Fruit fly (Drosophila melanogaster) whole organism, embryonic: ENCODE data around the gene Tsp97E.
A peak's percentile ranks its signal among the peaks of the same experiment; 100 is the strongest.

Experiments
- ATbp ChIP-seq: fragments of 200-800 bp; sonication (Bioruptor generic); optimal IDR thresholded peaks from 2 replicates; lab custom pipeline; 2017; ENCODE audit warnings: missing biosample characterization, mild to moderate bottlenecking, missing genetic modification characterization, missing genetic modification reagents
- Atf6 ChIP-seq: fragments of 200-800 bp; sonication (Bioruptor generic); IDR thresholded peaks from 2 replicates; pipeline ENCODE4 v1.3.6; 2022; ENCODE audit warnings: missing biosample characterization, missing genetic modification characterization
- CG10209 ChIP-seq: fragments of 200-800 bp; sonication (Bioruptor generic); optimal IDR thresholded peaks from 3 replicates; lab custom pipeline; 2017; ENCODE audit warnings: missing biosample characterization, mild to moderate bottlenecking, missing genetic modification characterization, missing genetic modification reagents
- CG10462 ChIP-seq: fragments of 200-800 bp; sonication (Bioruptor generic); optimal IDR thresholded peaks from 2 replicates; lab custom pipeline; 2016; ENCODE audit warnings: missing biosample characterization, missing genetic modification characterization
- CG10979 ChIP-seq: fragments of 200-800 bp; sonication (Bioruptor generic); optimal IDR thresholded peaks from 2 replicates; lab custom pipeline; 2018; ENCODE audit warnings: missing biosample characterization, mild to moderate bottlenecking, missing genetic modification characterization, moderate library complexity
- CG12071 ChIP-seq: fragments of 200-800 bp; sonication (Bioruptor generic); optimal IDR thresholded peaks from 3 replicates; lab custom pipeline; 2018; ENCODE audit warnings: missing biosample characterization, mild to moderate bottlenecking, missing genetic modification characterization
- CG13296 ChIP-seq: fragments of 200-800 bp; sonication (Bioruptor generic); optimal IDR thresholded peaks from 3 replicates; lab custom pipeline; 2018; ENCODE audit warnings: missing biosample characterization, mild to moderate bottlenecking, missing genetic modification characterization
- CG15269 ChIP-seq: fragments of 200-800 bp; sonication (Bioruptor generic); optimal IDR thresholded peaks from 2 replicates; lab custom pipeline; 2018; ENCODE audit warnings: missing biosample characterization, mild to moderate bottlenecking, missing genetic modification characterization, moderate library complexity
- CG17385 ChIP-seq: fragments of 200-800 bp; sonication (Bioruptor generic); optimal IDR thresholded peaks from 3 replicates; lab custom pipeline; 2018; ENCODE audit warnings: missing biosample characterization, mild to moderate bottlenecking, missing genetic modification characterization
- CG17568 ChIP-seq: fragments of 200-800 bp; sonication (Bioruptor generic); optimal IDR thresholded peaks from 2 replicates; lab custom pipeline; 2018; ENCODE audit warnings: missing biosample characterization, mild to moderate bottlenecking, missing genetic modification characterization, moderate library complexity
- CG1792 ChIP-seq: fragments of 200-800 bp; sonication (Bioruptor generic); optimal IDR thresholded peaks from 2 replicates; lab custom pipeline; 2016; ENCODE audit warnings: missing biosample characterization, missing genetic modification characterization
- CG2116 ChIP-seq: fragments of 200-800 bp; sonication (Bioruptor generic); optimal IDR thresholded peaks from 3 replicates; lab custom pipeline; 2018; ENCODE audit warnings: missing biosample characterization, mild to moderate bottlenecking, missing genetic modification characterization
- CG3281 ChIP-seq: fragments of 200-800 bp; sonication (Bioruptor generic); optimal IDR thresholded peaks from 3 replicates; lab custom pipeline; 2017; ENCODE audit warnings: missing biosample characterization, mild to moderate bottlenecking, missing genetic modification characterization
- CG4404 ChIP-seq: fragments of 200-800 bp; sonication (Bioruptor generic); IDR thresholded peaks from 2 replicates; pipeline ENCODE4 v1.3.6; 2022; ENCODE audit warnings: missing biosample characterization, missing genetic modification characterization
- CG4424 ChIP-seq: fragments of 200-800 bp; sonication (Bioruptor generic); optimal IDR thresholded peaks from 3 replicates; lab custom pipeline; 2016; ENCODE audit warnings: missing biosample characterization, missing genetic modification characterization
- CG5245 ChIP-seq: fragments of 200-800 bp; sonication (Bioruptor generic); optimal IDR thresholded peaks from 3 replicates; lab custom pipeline; 2016; ENCODE audit warnings: missing biosample characterization, missing genetic modification characterization
- CG6175 ChIP-seq: fragments of 200-800 bp; sonication (Bioruptor generic); IDR thresholded peaks from 3 replicates; pipeline ENCODE4 v1.3.6; 2022; ENCODE audit warnings: missing biosample characterization, missing genetic modification characterization
- CG7745 ChIP-seq: fragments of 200-800 bp; sonication (Bioruptor generic); optimal IDR thresholded peaks from 2 replicates; lab custom pipeline; 2018; ENCODE audit warnings: missing biosample characterization, mild to moderate bottlenecking, missing genetic modification characterization, moderate library complexity
- CoRest ChIP-seq: fragments of 200-800 bp; sonication (Bioruptor generic); optimal IDR thresholded peaks from 3 replicates; lab custom pipeline; 2018; ENCODE audit warnings: missing biosample characterization, mild to moderate bottlenecking, missing genetic modification characterization, moderate library complexity
- D19B ChIP-seq: fragments of 200-800 bp; sonication (Bioruptor generic); optimal IDR thresholded peaks from 2 replicates; lab custom pipeline; 2017; ENCODE audit warnings: missing biosample characterization, mild to moderate bottlenecking, missing genetic modification characterization
- Dll ChIP-seq: fragments of 200-800 bp; sonication (Bioruptor generic); IDR thresholded peaks from 4 replicates; pipeline ENCODE4 v1.3.6; 2022; ENCODE audit warnings: missing biosample characterization, missing genetic modification characterization; ENCODE audit not compliant: partially characterized antibody
- Doc3 ChIP-seq: fragments of 200-800 bp; sonication (Bioruptor generic); IDR thresholded peaks from 3 replicates; pipeline ENCODE4 v1.3.6; 2022; ENCODE audit warnings: missing biosample characterization, missing genetic modification characterization; ENCODE audit not compliant: partially characterized antibody
- Drgx ChIP-seq: fragments of 200-800 bp; sonication (Bioruptor generic); IDR thresholded peaks from 2 replicates; pipeline ENCODE4 v1.3.6; 2022; ENCODE audit warnings: missing biosample characterization, missing genetic modification characterization
- Eip74EF ChIP-seq, 2 experiments: fragments of 200-800 bp in 1 of 2; fragments of >200 bp in 1 of 2; sonication (Bioruptor generic) in 1 of 2; optimal IDR thresholded peaks; 2 replicates each; lab custom pipeline; 2017 to 2019; ENCODE audit warnings: missing biosample characterization in 2 of 2, missing genetic modification characterization in 2 of 2, mild to moderate bottlenecking in 1 of 2, moderate library complexity in 1 of 2
- Fer2 ChIP-seq: fragments of 200-800 bp; sonication (Bioruptor generic); optimal IDR thresholded peaks from 2 replicates; lab custom pipeline; 2018; ENCODE audit warnings: missing biosample characterization, mild to moderate bottlenecking, missing genetic modification characterization, moderate library complexity
- Jarid2 ChIP-seq: fragments of 200-800 bp; sonication (Bioruptor generic); optimal IDR thresholded peaks from 3 replicates; lab custom pipeline; 2017; ENCODE audit warnings: mild to moderate bottlenecking, missing biosample characterization, missing genetic modification reagents, missing genetic modification characterization
- Lpt ChIP-seq: fragments of >200 bp; optimal IDR thresholded peaks from 2 replicates; lab custom pipeline; 2018; ENCODE audit warnings: missing biosample characterization, missing genetic modification characterization
- NC2β ChIP-seq: fragments of 200-800 bp; sonication (Bioruptor generic); optimal IDR thresholded peaks from 2 replicates; lab custom pipeline; 2016; ENCODE audit warnings: missing biosample characterization, missing genetic modification characterization
- Ptx1 ChIP-seq: fragments of 200-800 bp; sonication (Bioruptor generic); IDR thresholded peaks from 2 replicates; pipeline ENCODE4 v1.3.6; 2022; ENCODE audit warnings: missing biosample characterization, missing genetic modification characterization
- Sox102F ChIP-seq: fragments of 200-800 bp; sonication (Bioruptor generic); optimal IDR thresholded peaks from 2 replicates; lab custom pipeline; 2018; ENCODE audit warnings: missing biosample characterization, mild to moderate bottlenecking, missing genetic modification characterization, moderate library complexity
- Tbp ChIP-seq: fragments of >200 bp; optimal IDR thresholded peaks from 2 replicates; lab custom pipeline; 2018; ENCODE audit warnings: missing biosample characterization, missing genetic modification characterization
- az2 ChIP-seq: fragments of 200-800 bp; sonication (Bioruptor generic); optimal IDR thresholded peaks from 3 replicates; lab custom pipeline; 2016; ENCODE audit warnings: missing biosample characterization, missing genetic modification characterization
- cato ChIP-seq: fragments of 200-800 bp; sonication (Bioruptor generic); optimal IDR thresholded peaks from 2 replicates; lab custom pipeline; 2016; ENCODE audit warnings: missing biosample characterization, missing genetic modification characterization, borderline replicate concordance
- ftz-f1 ChIP-seq: fragments of 200-800 bp; sonication (Bioruptor generic); optimal IDR thresholded peaks from 2 replicates; lab custom pipeline; 2016; ENCODE audit warnings: missing biosample characterization, missing genetic modification characterization
- gfzf ChIP-seq: fragments of 200-800 bp; sonication (Bioruptor generic); optimal IDR thresholded peaks from 2 replicates; lab custom pipeline; 2016; ENCODE audit warnings: missing biosample characterization, mild to moderate bottlenecking, missing genetic modification characterization, moderate library complexity
- hbn ChIP-seq: fragments of 200-800 bp; sonication (Bioruptor generic); IDR thresholded peaks from 2 replicates; pipeline ENCODE4 v1.3.6; 2022; ENCODE audit warnings: missing biosample characterization, missing genetic modification characterization; ENCODE audit not compliant: partially characterized antibody
- klu ChIP-seq: fragments of 200-800 bp; sonication (Bioruptor generic); IDR thresholded peaks from 2 replicates; pipeline ENCODE4 v1.3.6; 2022; ENCODE audit warnings: missing biosample characterization, missing genetic modification characterization
- psq ChIP-seq: fragments of 200-800 bp; sonication (Bioruptor generic); optimal IDR thresholded peaks from 2 replicates; lab custom pipeline; 2017; ENCODE audit warnings: missing biosample characterization, missing genetic modification characterization
- pum ChIP-seq: fragments of 200-800 bp; sonication (Bioruptor generic); optimal IDR thresholded peaks from 2 replicates; lab custom pipeline; 2016; ENCODE audit warnings: missing biosample characterization, missing genetic modification characterization
- ranshi ChIP-seq: fragments of 200-800 bp; sonication (Bioruptor generic); IDR thresholded peaks from 2 replicates; pipeline ENCODE4 v1.3.6; 2022; ENCODE audit warnings: missing biosample characterization, missing genetic modification characterization
- ro ChIP-seq: fragments of 200-800 bp; sonication (Bioruptor generic); IDR thresholded peaks from 2 replicates; pipeline ENCODE4 v1.3.6; 2022; ENCODE audit warnings: missing biosample characterization, missing genetic modification characterization
- schlank ChIP-seq: fragments of 200-800 bp; sonication (Bioruptor generic); optimal IDR thresholded peaks from 2 replicates; lab custom pipeline; 2018; ENCODE audit warnings: missing biosample characterization, mild to moderate bottlenecking, missing genetic modification characterization
- sens ChIP-seq: fragments of 200-800 bp; sonication (Bioruptor generic); peaks from one replicate; lab custom pipeline; 2016; ENCODE audit warnings: missing biosample characterization, missing genetic modification characterization
- sna ChIP-seq: fragments of 200-800 bp; sonication (Bioruptor generic); IDR thresholded peaks from 2 replicates; pipeline ENCODE4 v1.3.6; 2022; ENCODE audit warnings: missing biosample characterization, missing genetic modification characterization; ENCODE audit not compliant: partially characterized antibody
- so ChIP-seq: fragments of 200-800 bp; sonication (Bioruptor generic); IDR thresholded peaks from 3 replicates; pipeline ENCODE4 v1.3.6; 2022; ENCODE audit warnings: missing biosample characterization, missing genetic modification characterization
- tll ChIP-seq, 2 experiments: fragments of 200-800 bp in 1 of 2; fragments of >200 bp in 1 of 2; sonication (Bioruptor generic) in 1 of 2; optimal IDR thresholded peaks; 2 replicates each; lab custom pipeline; 2017 to 2019; ENCODE audit warnings: missing biosample characterization in 2 of 2, missing genetic modification characterization in 2 of 2, mild to moderate bottlenecking in 1 of 2, moderate library complexity in 1 of 2
- tup ChIP-seq: fragments of 200-800 bp; sonication (Bioruptor generic); optimal IDR thresholded peaks from 2 replicates; lab custom pipeline; 2016; ENCODE audit warnings: missing biosample characterization, mild to moderate bottlenecking, missing genetic modification characterization, moderate library complexity
- twi ChIP-seq: fragments of 200-800 bp; optimal IDR thresholded peaks from 2 replicates; lab custom pipeline; 2019; ENCODE audit warnings: missing biosample characterization, mild to moderate bottlenecking, missing genetic modification characterization, moderate library complexity
- zen ChIP-seq: fragments of 200-800 bp; sonication (Bioruptor generic); optimal IDR thresholded peaks from 3 replicates; lab custom pipeline; 2018; ENCODE audit warnings: missing biosample characterization, mild to moderate bottlenecking, missing genetic modification characterization, moderate library complexity

Gene Tsp97E

DNA sequence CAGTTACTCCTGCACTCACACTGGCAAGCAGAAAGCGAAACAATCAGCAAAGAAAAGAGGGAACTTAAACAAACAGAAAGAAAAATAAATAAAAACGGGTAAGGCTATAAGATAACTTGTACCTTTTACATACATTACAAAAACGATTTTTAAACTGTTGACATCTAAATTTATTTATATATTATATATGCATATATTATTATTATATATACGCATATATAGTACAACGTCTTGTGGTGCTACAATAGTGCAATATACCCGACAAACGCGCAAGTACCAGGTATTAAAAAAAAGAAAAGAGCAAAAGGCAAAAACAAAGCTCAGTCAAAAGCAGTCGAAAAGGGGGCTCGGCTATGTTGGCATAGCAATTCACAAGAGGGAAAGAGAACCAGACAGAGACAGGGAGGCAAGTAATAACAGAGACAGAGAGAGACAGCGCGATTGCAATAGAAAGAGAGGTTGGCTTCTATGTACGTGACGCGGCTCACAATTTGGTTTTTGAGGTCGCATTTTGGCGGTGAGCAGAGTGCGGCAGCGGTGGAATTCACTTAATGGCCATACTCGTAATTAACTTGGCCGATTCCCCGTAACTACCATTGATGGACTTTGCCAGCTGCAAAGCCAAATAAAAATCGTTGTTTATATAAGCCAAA, 10.5 kb downstream of the Tsp97E start (continued):
- peak; percentile 95 for TF ChIP-seq Sox102F (GFP tag; lab: Kevin White, UChicago)
- no peak for TF ChIP-seq sna (GFP tag; lab: Robert Waterston, UW)
- peak; percentile 76 for TF ChIP-seq ranshi (GFP tag; lab: Robert Waterston, UW)
- TF ChIP-seq CG12071 (GFP tag; lab: Kevin White, UChicago) = peak; percentile 36
- TF ChIP-seq psq (GFP tag; lab: Kevin White, UChicago) = peak; percentile 89
- TF ChIP-seq Jarid2 = peak; percentile 40
- no peak for TF ChIP-seq cato (GFP tag; lab: Kevin White, UChicago)
- TF ChIP-seq Fer2 (tag; lab: Kevin White, UChicago) = no peak
- no peak for TF ChIP-seq CG1792 (GFP tag; lab: Kevin White, UChicago)
- peak; percentile 31 for TF ChIP-seq ftz-f1 (GFP tag; lab: Kevin White, UChicago)
- TF ChIP-seq az2 (GFP tag; lab: Kevin White, UChicago) = peak; percentile 75
- TF ChIP-seq CG4404 (GFP tag; lab: Robert Waterston, UW) = peak; percentile 45
- peak; percentile 67 for TF ChIP-seq CG17385 (GFP tag; lab: Kevin White, UChicago)
- no peak for TF ChIP-seq CG7745
- TF ChIP-seq CG10979 (tag; lab: Kevin White, UChicago) = peak; percentile 77
- peak; percentile 80 for TF ChIP-seq CG15269 (tag; lab: Kevin White, UChicago)
- peak; percentile 78 for TF ChIP-seq ATbp
- TF ChIP-seq CG17568 (GFP tag; lab: Kevin White, UChicago) = peak; percentile 58
- no peak for TF ChIP-seq CG2116
- no peak for TF ChIP-seq Lpt
- TF ChIP-seq tup (GFP tag; lab: Kevin White, UChicago) = no peak
- peak; percentile 46 for TF ChIP-seq CG13296 (GFP tag; lab: Kevin White, UChicago)
- peak; percentile 64 for TF ChIP-seq ro (GFP tag; lab: Robert Waterston, UW)
- peak; percentile 79 for TF ChIP-seq CG10209 (GFP tag; lab: Kevin White, UChicago)
- no peak for TF ChIP-seq NC2β (GFP tag; lab: Kevin White, UChicago)
- peak; percentile 35; the same call in 1 of the 3 replicates for TF ChIP-seq CG6175 (GFP tag; lab: Robert Waterston, UW)
- TF ChIP-seq Ptx1 = peak; percentile 90
- TF ChIP-seq gfzf (GFP tag; lab: Kevin White, UChicago) = no peak
- TF ChIP-seq CG4424 (GFP tag; lab: Kevin White, UChicago) = peak; percentile 61
- no peak for TF ChIP-seq klu (GFP tag; lab: Robert Waterston, UW)
- peak; percentile 44 for TF ChIP-seq CG3281 (GFP tag; lab: Kevin White, UChicago)
- TF ChIP-seq D19B = peak; percentile 90
- peak; percentile 61; the same call in 1 of the 2 replicates for TF ChIP-seq Atf6 (GFP tag; lab: Robert Waterston, UW)
- no peak for TF ChIP-seq Dll (GFP tag; lab: Robert Waterston, UW)
- TF ChIP-seq Eip74EF (GFP tag; optimal IDR thresholded peaks at IDR 0.05; lab: Kevin White, UChicago) = peak in 1 of 2 experiments; percentile 61
- TF ChIP-seq Drgx (GFP tag; lab: Robert Waterston, UW) = peak; percentile 96
- TF ChIP-seq tll (GFP tag; optimal IDR thresholded peaks at IDR 0.05; lab: Kevin White, UChicago) = no peak
- TF ChIP-seq CoRest (tag; lab: Kevin White, UChicago) = peak; percentile 74
- no peak for TF ChIP-seq pum (GFP tag; lab: Kevin White, UChicago)
- no peak for TF ChIP-seq twi
- no peak for TF ChIP-seq Tbp (GFP tag; lab: Kevin White, UChicago)
- peak; percentile 19 for TF ChIP-seq CG10462 (GFP tag; lab: Kevin White, UChicago)
- TF ChIP-seq hbn (GFP tag; lab: Robert Waterston, UW) = no peak
- TF ChIP-seq sens (GFP tag; lab: Kevin White, UChicago) = peak; percentile 84
- peak; percentile 79; the same call in 2 of the 3 replicates for TF ChIP-seq so (GFP tag; lab: Robert Waterston, UW)
- no peak for TF ChIP-seq CG5245
- TF ChIP-seq schlank = no peak
- peak; percentile 21 for TF ChIP-seq zen
- TF ChIP-seq Doc3 (GFP tag; lab: Robert Waterston, UW) = no peak
